Worm (Caenorhabditis elegans) whole organism, young adult: ENCODE results near the gene F08D12.4.

Experiments
- B0261.1 ChIP-seq: sonication (generic microtip); optimal IDR thresholded peaks from 2 replicates; lab custom pipeline; 2016; ENCODE audit warnings: mild to moderate bottlenecking, missing genetic modification characterization, moderate library complexity, missing compliant biosample characterization
- C06A6.2 ChIP-seq: fragments of 200-800 bp; sonication (Bioruptor generic); conservative IDR thresholded peaks from 2 replicates; pipeline ENCODE4 v1.3.6; 2022; ENCODE audit warnings: missing genetic modification characterization, missing compliant biosample characterization
- D2030.7 ChIP-seq: fragments of 200-800 bp; sonication (Bioruptor generic); IDR thresholded peaks from 2 replicates; pipeline ENCODE4 v1.3.6; 2022; ENCODE audit warnings: missing genetic modification reagents, missing genetic modification characterization, missing compliant biosample characterization
- F22D6.2 ChIP-seq: sonication (generic microtip); optimal IDR thresholded peaks from 2 replicates; lab custom pipeline; 2016; ENCODE audit warnings: mild to moderate bottlenecking, missing genetic modification characterization, missing compliant biosample characterization
- F23B12.7 ChIP-seq: sonication (generic microtip); optimal IDR thresholded peaks from 2 replicates; lab custom pipeline; 2017; ENCODE audit warnings: missing genetic modification characterization, mild to moderate bottlenecking, missing compliant biosample characterization, antibody characterized with exemption, moderate library complexity; ENCODE audit not compliant: insufficient read depth
- F37B4.10 ChIP-seq: fragments of 200-800 bp; sonication (Bioruptor generic); IDR thresholded peaks from 2 replicates; pipeline ENCODE4 v1.3.6; 2022; ENCODE audit warnings: missing genetic modification characterization, missing compliant biosample characterization
- F57A8.1 ChIP-seq: fragments of 200-800 bp; sonication (Bioruptor generic); optimal IDR thresholded peaks from 2 replicates; lab custom pipeline; 2018; ENCODE audit warnings: mild to moderate bottlenecking, missing genetic modification characterization, moderate library complexity, missing compliant biosample characterization
- F57C9.4 ChIP-seq: sonication (generic microtip); optimal IDR thresholded peaks from 2 replicates; lab custom pipeline; 2017; ENCODE audit warnings: mild to moderate bottlenecking, missing genetic modification characterization, missing compliant biosample characterization
- K12H6.12 ChIP-seq: fragments of 200-800 bp; sonication (Bioruptor generic); optimal IDR thresholded peaks from 2 replicates; lab custom pipeline; 2018; ENCODE audit warnings: mild to moderate bottlenecking, missing genetic modification characterization, missing compliant biosample characterization
- Y53F4B.3 ChIP-seq: fragments of 200-800 bp; sonication (Bioruptor generic); IDR thresholded peaks from 2 replicates; pipeline ENCODE4 v1.3.6; 2022; ENCODE audit warnings: missing genetic modification reagents, missing genetic modification characterization, missing compliant biosample characterization
- Y53G8AR.9 ChIP-seq: fragments of 200-800 bp; sonication (Bioruptor generic); conservative IDR thresholded peaks from 2 replicates; pipeline ENCODE4 v1.3.6; 2022; ENCODE audit warnings: missing genetic modification reagents, missing genetic modification characterization, missing compliant biosample characterization
- Y67H2A.10 ChIP-seq: fragments of 200-800 bp; sonication (Bioruptor generic); conservative IDR thresholded peaks from 2 replicates; pipeline ENCODE4 v1.3.6; 2022; ENCODE audit warnings: missing genetic modification reagents, missing genetic modification characterization, missing compliant biosample characterization
- aptf-3 ChIP-seq: fragments of 200-800 bp; sonication (Bioruptor generic); IDR thresholded peaks from 2 replicates; pipeline ENCODE4 v1.3.6; 2022; ENCODE audit warnings: missing genetic modification characterization, missing compliant biosample characterization
- atf-7 ChIP-seq: sonication (generic microtip); optimal IDR thresholded peaks from 2 replicates; lab custom pipeline; 2017; ENCODE audit warnings: mild to moderate bottlenecking, missing genetic modification characterization, missing compliant biosample characterization
- bed-1 ChIP-seq: fragments of 200-800 bp; sonication (Bioruptor generic); IDR thresholded peaks from 2 replicates; pipeline ENCODE4 v1.3.6; 2022; ENCODE audit warnings: missing genetic modification reagents, missing genetic modification characterization, missing compliant biosample characterization
- cebp-1 ChIP-seq, 2 experiments: fragments of 200-800 bp in 1 of 2; sonication (Bioruptor generic) in 1 of 2; sonication (generic microtip) in 1 of 2; IDR thresholded peaks in 1 of 2; optimal IDR thresholded peaks in 1 of 2; 2 replicates each; pipeline versions ENCODE4 v1.3.6 to Lab custom; 2017 to 2022; ENCODE audit warnings: missing compliant biosample characterization in 2 of 2, missing genetic modification characterization in 2 of 2, mild to moderate bottlenecking in 1 of 2, missing genetic modification reagents in 1 of 2, moderate library complexity in 1 of 2
- ceh-100 ChIP-seq: fragments of 200-800 bp; sonication (Bioruptor generic); IDR thresholded peaks from 2 replicates; pipeline ENCODE4 v1.3.6; 2022; ENCODE audit warnings: missing genetic modification reagents, missing genetic modification characterization, missing compliant biosample characterization
- chd-7 ChIP-seq: sonication (generic microtip); optimal IDR thresholded peaks from 2 replicates; lab custom pipeline; 2016; ENCODE audit warnings: mild to moderate bottlenecking, missing genetic modification characterization, moderate library complexity, missing compliant biosample characterization
- egl-44 ChIP-seq: fragments of 200-800 bp; sonication (Bioruptor generic); IDR thresholded peaks from 2 replicates; pipeline ENCODE4 v1.3.6; 2022; ENCODE audit warnings: missing genetic modification reagents, missing genetic modification characterization, missing compliant biosample characterization
- egrh-3 ChIP-seq: fragments of 200-800 bp; sonication (Bioruptor generic); IDR thresholded peaks from 2 replicates; pipeline ENCODE4 v1.3.6; 2022; ENCODE audit warnings: missing genetic modification reagents, missing genetic modification characterization, missing compliant biosample characterization
- hlh-12 ChIP-seq: sonication (generic microtip); optimal IDR thresholded peaks from 2 replicates; lab custom pipeline; 2016; ENCODE audit warnings: missing genetic modification characterization, missing compliant biosample characterization
- hmg-1.2 ChIP-seq: fragments of 200-800 bp; sonication (Bioruptor generic); IDR thresholded peaks from 2 replicates; pipeline ENCODE4 v1.3.6; 2022; ENCODE audit warnings: missing genetic modification reagents, missing genetic modification characterization, missing compliant biosample characterization
- let-526 ChIP-seq: fragments of 200-800 bp; sonication (Bioruptor generic); IDR thresholded peaks from 2 replicates; pipeline ENCODE4 v1.3.6; 2022; ENCODE audit warnings: missing genetic modification reagents, missing genetic modification characterization, missing compliant biosample characterization
- mcd-1 ChIP-seq: fragments of 200-800 bp; sonication (Bioruptor generic); IDR thresholded peaks from 2 replicates; pipeline ENCODE4 v1.3.6; 2022; ENCODE audit warnings: missing genetic modification reagents, missing genetic modification characterization, missing compliant biosample characterization
- nhr-179 ChIP-seq: sonication (generic microtip); optimal IDR thresholded peaks from 2 replicates; lab custom pipeline; 2016; ENCODE audit warnings: mild to moderate bottlenecking, missing genetic modification characterization, missing compliant biosample characterization
- nhr-80 ChIP-seq: sonication (generic microtip); optimal IDR thresholded peaks from 2 replicates; lab custom pipeline; 2016; ENCODE audit warnings: missing genetic modification characterization, missing compliant biosample characterization
- nhr-90 ChIP-seq: sonication (generic microtip); optimal IDR thresholded peaks from 2 replicates; lab custom pipeline; 2016; ENCODE audit warnings: missing genotype, mild to moderate bottlenecking, missing genetic modification characterization, missing compliant biosample characterization
- pbrm-1 ChIP-seq: fragments of 200-800 bp; sonication (Bioruptor generic); IDR thresholded peaks from 2 replicates; pipeline ENCODE4 v1.3.6; 2022; ENCODE audit warnings: missing genetic modification reagents, missing genetic modification characterization, missing compliant biosample characterization
- rcor-1 ChIP-seq: fragments of 200-800 bp; sonication (Bioruptor generic); IDR thresholded peaks from 2 replicates; pipeline ENCODE4 v1.3.6; 2022; ENCODE audit warnings: missing genetic modification reagents, missing genetic modification characterization, missing compliant biosample characterization
- rec-8 ChIP-seq, 2 experiments: sonication (generic microtip); optimal IDR thresholded peaks; 2 replicates each; lab custom pipeline; 2016; ENCODE audit warnings: mild to moderate bottlenecking in 2 of 2, missing genetic modification characterization in 2 of 2, missing genetic modification reagents in 2 of 2, missing genotype in 2 of 2, missing biosample characterization in 1 of 2, missing compliant biosample characterization in 1 of 2, moderate library complexity in 1 of 2
- repo-1 ChIP-seq: sonication (generic microtip); optimal IDR thresholded peaks from 2 replicates; lab custom pipeline; 2017; ENCODE audit warnings: mild to moderate bottlenecking, missing genetic modification characterization, missing compliant biosample characterization
- rpc-1 ChIP-seq, 2 experiments: fragments of 150-350 bp in 1 of 2; sonication (generic microtip) in 1 of 2; optimal IDR thresholded peaks; 2 replicates each; lab custom pipeline; 2014 to 2018; ENCODE audit warnings: missing biosample characterization in 1 of 2, missing genetic modification characterization in 1 of 2, missing genetic modification reagents in 1 of 2, missing genotype in 1 of 2
- sdz-38 ChIP-seq: sonication (generic microtip); optimal IDR thresholded peaks from 2 replicates; lab custom pipeline; 2016; ENCODE audit warnings: missing genotype, missing genetic modification characterization, missing compliant biosample characterization
- somi-1 ChIP-seq: fragments of 200-800 bp; sonication (Bioruptor generic); optimal IDR thresholded peaks from 2 replicates; lab custom pipeline; 2018; ENCODE audit warnings: mild to moderate bottlenecking, missing genetic modification characterization, missing compliant biosample characterization
- zfh-2 ChIP-seq: fragments of 200-800 bp; sonication (Bioruptor generic); conservative IDR thresholded peaks from 2 replicates; pipeline ENCODE4 v1.3.6; 2022; ENCODE audit warnings: missing genetic modification reagents, missing genetic modification characterization, missing compliant biosample characterization
- ztf-25 ChIP-seq: fragments of 200-800 bp; sonication (Bioruptor generic); IDR thresholded peaks from 2 replicates; pipeline ENCODE4 v1.3.6; 2022; ENCODE audit warnings: missing genetic modification reagents, missing genetic modification characterization, missing compliant biosample characterization
- ztf-26 ChIP-seq: sonication (generic microtip); optimal IDR thresholded peaks from 2 replicates; lab custom pipeline; 2017; ENCODE audit warnings: missing genetic modification characterization, missing compliant biosample characterization

F08D12.4 gene

DNA sequence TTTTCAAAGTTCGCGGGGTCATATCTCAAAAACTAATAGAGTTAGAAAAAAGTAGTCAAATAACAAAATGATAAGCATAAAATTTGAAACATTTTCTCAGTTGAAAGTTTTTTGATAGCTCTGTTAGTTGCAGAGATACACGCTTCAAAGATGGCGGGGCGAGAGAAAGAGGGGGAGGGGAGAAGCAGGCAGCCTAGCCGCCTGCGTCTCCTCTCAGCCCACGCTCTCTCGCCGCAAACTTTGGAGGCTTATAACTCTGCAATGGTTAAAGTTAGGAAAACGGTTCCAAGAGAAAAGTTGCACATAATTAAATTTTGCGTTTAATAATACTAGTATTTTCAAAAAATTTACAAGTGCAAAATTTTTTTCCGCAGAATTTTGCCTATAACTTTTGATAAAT lies 23.8 kb downstream of the F08D12.4 start:
- TF ChIP-seq hlh-12 (tag; lab: Kevin White, UChicago) (no peak), zfh-2 (peak; percentile 58; the same call in 1 of the 2 replicates), rpc-1 (optimal IDR thresholded peaks at IDR 0.05; lab: Kevin White, UChicago) (no peak), rpc-1 (tag; optimal IDR thresholded peaks at IDR 0.05; lab: Kevin White, UChicago) (no peak), D2030.7 (GFP tag; lab: Robert Waterston, UW) (no peak), hmg-1.2 (peak; percentile 55), chd-7 (no peak), repo-1 (tag; lab: Kevin White, UChicago) (no peak), nhr-179 (no peak)

DNA sequence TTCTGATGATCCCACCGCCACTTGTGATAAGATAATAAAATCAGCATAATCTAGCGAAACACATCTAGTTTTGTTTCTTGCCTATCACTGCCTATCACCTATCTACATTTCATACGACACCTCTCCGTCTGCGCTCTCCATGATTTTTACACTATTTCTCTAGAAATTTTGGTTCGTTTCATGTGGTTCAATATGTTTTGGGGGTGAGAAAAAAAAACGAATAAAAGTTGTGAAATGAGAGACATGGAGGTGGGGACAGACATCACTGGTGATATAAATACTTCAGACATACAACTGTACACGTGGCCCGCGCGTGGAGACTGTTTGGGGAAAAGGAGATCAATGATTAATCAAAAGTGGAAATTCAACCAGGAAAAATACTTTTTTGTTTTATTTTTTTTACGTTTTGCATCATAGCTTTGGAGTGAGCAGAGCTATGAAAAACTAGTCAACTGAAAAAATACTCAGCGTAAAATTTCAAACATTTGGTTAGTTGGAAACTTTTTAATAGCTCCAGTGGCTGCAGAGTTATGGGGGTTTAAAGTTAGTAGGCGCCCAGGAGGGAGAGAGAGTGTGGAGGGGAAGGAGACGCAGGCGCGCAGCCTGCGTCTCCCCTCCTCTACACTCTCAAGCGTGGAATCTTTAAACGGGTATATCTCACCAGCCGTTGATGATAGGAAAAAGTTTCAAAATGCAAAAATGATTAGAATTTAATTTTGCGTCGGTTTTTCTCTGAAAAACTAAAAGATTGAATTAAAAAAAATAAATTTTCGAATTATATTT lies 25.0 kb downstream of the F08D12.4 start:
- TF ChIP-seq rec-8 (tag; optimal IDR thresholded peaks at IDR 0.05; lab: Kevin White, UChicago) (no peak), nhr-80 (peak; percentile 75), egl-44 (GFP tag; lab: Robert Waterston, UW) (no peak), D2030.7 (GFP tag; lab: Robert Waterston, UW) (no peak), hmg-1.2 (peak; percentile 91), F57C9.4 (tag; lab: Kevin White, UChicago) (no peak), cebp-1 (GFP tag; IDR thresholded peaks at IDR 0.05; lab: Robert Waterston, UW) (no peak), cebp-1 (tag; optimal IDR thresholded peaks at IDR 0.05; lab: Kevin White, UChicago) (peak; percentile 44)

- no peak for TF ChIP-seq repo-1 (tag; lab: Kevin White, UChicago)
- no peak for TF ChIP-seq rcor-1 (GFP tag; lab: Robert Waterston, UW)
- no peak for TF ChIP-seq pbrm-1 (GFP tag; lab: Robert Waterston, UW)
- TF ChIP-seq rpc-1 (optimal IDR thresholded peaks at IDR 0.05; lab: Kevin White, UChicago), result no peak
- TF ChIP-seq rpc-1 (tag; optimal IDR thresholded peaks at IDR 0.05; lab: Kevin White, UChicago), result no peak
- TF ChIP-seq ztf-25 (GFP tag; lab: Robert Waterston, UW), result no peak
- TF ChIP-seq K12H6.12, result no peak
- TF ChIP-seq aptf-3, result no peak
- TF ChIP-seq cebp-1 (GFP tag; IDR thresholded peaks at IDR 0.05; lab: Robert Waterston, UW), result no peak
- TF ChIP-seq cebp-1 (tag; optimal IDR thresholded peaks at IDR 0.05; lab: Kevin White, UChicago), result peak; percentile 2
- no peak for TF ChIP-seq F22D6.2
- TF ChIP-seq F23B12.7 (tag; lab: Kevin White, UChicago), result peak; percentile 36
- peak; percentile 33; the same call in 1 of the 2 replicates for TF ChIP-seq hmg-1.2
- TF ChIP-seq F37B4.10, result no peak
- TF ChIP-seq somi-1, result peak; percentile 45
Observed at ce11 chrII:2804245-2804644, 26.3 kb downstream of the F08D12.4 start.

- TF ChIP-seq nhr-80 (peak; percentile 65), mcd-1 (0 out of 2 replicates have a peak, but pooled peaks have one; percentile 25), Y53G8AR.9 (0 out of 2 replicates have a peak, but pooled peaks have one; percentile 29), F57A8.1 (GFP tag; lab: Kevin White, UChicago) (no peak), nhr-90 (no peak), hmg-1.2 (peak; percentile 81), D2030.7 (GFP tag; lab: Robert Waterston, UW) (no peak), Y53F4B.3 (GFP tag; lab: Robert Waterston, UW) (no peak), ztf-26 (no peak), sdz-38 (tag; lab: Kevin White, UChicago) (no peak), atf-7 (no peak), ceh-100 (peak; percentile 10; the same call in 1 of the 2 replicates), C06A6.2 (no peak), egrh-3 (no peak), aptf-3 (no peak), cebp-1 (GFP tag; IDR thresholded peaks at IDR 0.05; lab: Robert Waterston, UW) (no peak), cebp-1 (tag; optimal IDR thresholded peaks at IDR 0.05; lab: Kevin White, UChicago) (peak; percentile 46), bed-1 (GFP tag; lab: Robert Waterston, UW) (no peak), B0261.1 (no peak), Y67H2A.10 (GFP tag; lab: Robert Waterston, UW) (no peak), let-526 (GFP tag; lab: Robert Waterston, UW) (0 out of 2 replicates have a peak, but pooled peaks have one; percentile 30), ztf-25 (GFP tag; lab: Robert Waterston, UW) (no peak)
Observed at ce11 chrII:2804949-2805348, 27.0 kb downstream of the F08D12.4 start.
